Worm (Caenorhabditis elegans) whole organism, L2 larva: ENCODE data around the gene T09F5.10.

Experiments
- C34F6.9 ChIP-seq: fragments of 150-350 bp; optimal IDR thresholded peaks from 2 replicates; lab custom pipeline; 2014; ENCODE audit warnings: missing biosample characterization, missing genetic modification characterization
- F13H6.1 ChIP-seq: sonication (generic microtip); optimal IDR thresholded peaks from 2 replicates; lab custom pipeline; 2016; ENCODE audit warnings: missing genetic modification characterization, missing compliant biosample characterization
- Y55F3AM.14 ChIP-seq: fragments of 200-800 bp; sonication (Bioruptor generic); optimal IDR thresholded peaks from 2 replicates; lab custom pipeline; 2018; ENCODE audit warnings: mild to moderate bottlenecking, missing genetic modification characterization, missing compliant biosample characterization
- ZK546.5 ChIP-seq: sonication (generic microtip); optimal IDR thresholded peaks from 2 replicates; lab custom pipeline; 2017; ENCODE audit warnings: missing biosample characterization, missing genetic modification characterization
- aly-2 ChIP-seq: fragments of 150-350 bp; optimal IDR thresholded peaks from 2 replicates; lab custom pipeline; 2014; ENCODE audit warnings: missing biosample characterization, missing genetic modification characterization
- ama-1 ChIP-seq: fragments of 150-350 bp; optimal IDR thresholded peaks from 2 replicates; lab custom pipeline; 2018; ENCODE audit warnings: inconsistent platforms
- blmp-1 ChIP-seq: sonication (generic microtip); optimal IDR thresholded peaks from 2 replicates; lab custom pipeline; 2017; ENCODE audit warnings: missing genetic modification characterization, mild to moderate bottlenecking, missing compliant biosample characterization, antibody characterized with exemption, moderate library complexity; ENCODE audit not compliant: insufficient read depth
- ceh-82 ChIP-seq: fragments of 150-350 bp; optimal IDR thresholded peaks from 2 replicates; lab custom pipeline; 2014; ENCODE audit warnings: missing biosample characterization, missing genetic modification characterization
- crh-2 ChIP-seq: sonication (generic microtip); optimal IDR thresholded peaks from 2 replicates; lab custom pipeline; 2017; ENCODE audit warnings: missing biosample characterization, missing genetic modification characterization
- dmd-4 ChIP-seq: sonication (generic microtip); optimal IDR thresholded peaks from 2 replicates; lab custom pipeline; 2017; ENCODE audit warnings: missing biosample characterization, missing genetic modification characterization
- egl-27 ChIP-seq: sonication (generic microtip); optimal IDR thresholded peaks from 3 replicates; lab custom pipeline; 2017; ENCODE audit warnings: missing biosample characterization, missing genetic modification reagents, missing genetic modification characterization
- elt-1 ChIP-seq: fragments of 150-350 bp; optimal IDR thresholded peaks from 2 replicates; lab custom pipeline; 2014; ENCODE audit warnings: missing biosample characterization, missing genetic modification characterization
- elt-3 ChIP-seq: sonication (generic microtip); optimal IDR thresholded peaks from 2 replicates; lab custom pipeline; 2017; ENCODE audit warnings: missing biosample characterization, missing genetic modification characterization
- fos-1 ChIP-seq: fragments of 150-350 bp; optimal IDR thresholded peaks from 2 replicates; lab custom pipeline; 2014; ENCODE audit warnings: missing biosample characterization, missing genetic modification characterization
- gmeb-1 ChIP-seq: fragments of 150-350 bp; optimal IDR thresholded peaks from 2 replicates; lab custom pipeline; 2014; ENCODE audit warnings: missing biosample characterization, missing genetic modification characterization
- lin-11 ChIP-seq: fragments of 150-350 bp; sonication (generic microtip); optimal IDR thresholded peaks from 2 replicates; lab custom pipeline; 2014; ENCODE audit warnings: missing biosample characterization, missing genetic modification characterization, inconsistent platforms, mixed read lengths
- lin-13 ChIP-seq: fragments of 150-350 bp; optimal IDR thresholded peaks from 2 replicates; lab custom pipeline; 2014; ENCODE audit warnings: missing biosample characterization, missing genetic modification reagents, missing genetic modification characterization
- lin-39 ChIP-seq: fragments of 150-350 bp; optimal IDR thresholded peaks from 2 replicates; lab custom pipeline; 2014; ENCODE audit warnings: missing biosample characterization, missing genetic modification reagents, missing genetic modification characterization
- mab-5 ChIP-seq: fragments of 150-350 bp; optimal IDR thresholded peaks from 2 replicates; lab custom pipeline; 2014; ENCODE audit warnings: missing biosample characterization, missing genetic modification characterization
- mbf-1 ChIP-seq: sonication (generic microtip); optimal IDR thresholded peaks from 2 replicates; lab custom pipeline; 2017; ENCODE audit warnings: missing biosample characterization, missing genetic modification characterization
- nhr-10 ChIP-seq: sonication (generic microtip); optimal IDR thresholded peaks from 2 replicates; lab custom pipeline; 2017; ENCODE audit warnings: missing biosample characterization, missing genetic modification characterization
- nhr-11 ChIP-seq: fragments of 150-350 bp; optimal IDR thresholded peaks from 2 replicates; lab custom pipeline; 2014; ENCODE audit warnings: missing biosample characterization, missing genetic modification characterization
- nhr-12 ChIP-seq: fragments of 150-350 bp; optimal IDR thresholded peaks from 2 replicates; lab custom pipeline; 2014; ENCODE audit warnings: missing biosample characterization, missing genetic modification characterization
- nhr-129 ChIP-seq: fragments of 150-350 bp; optimal IDR thresholded peaks from 2 replicates; lab custom pipeline; 2014; ENCODE audit warnings: missing biosample characterization, missing genetic modification characterization
- nhr-21 ChIP-seq: fragments of 150-350 bp; optimal IDR thresholded peaks from 2 replicates; lab custom pipeline; 2014; ENCODE audit warnings: missing biosample characterization, missing genetic modification characterization
- nhr-23 ChIP-seq: fragments of 150-350 bp; optimal IDR thresholded peaks from 2 replicates; lab custom pipeline; 2014; ENCODE audit warnings: missing biosample characterization, missing genetic modification reagents, missing genetic modification characterization
- nhr-237 ChIP-seq: fragments of 150-350 bp; optimal IDR thresholded peaks from 2 replicates; lab custom pipeline; 2014; ENCODE audit warnings: missing biosample characterization, missing genetic modification characterization
- nhr-25 ChIP-seq: fragments of 150-350 bp; sonication (generic microtip); optimal IDR thresholded peaks from 3 replicates; lab custom pipeline; 2014; ENCODE audit warnings: missing biosample characterization, missing genetic modification characterization
- nhr-6 ChIP-seq: fragments of 150-350 bp; optimal IDR thresholded peaks from 2 replicates; lab custom pipeline; 2014; ENCODE audit warnings: missing biosample characterization, missing genetic modification characterization
- nhr-77 ChIP-seq: fragments of 150-350 bp; optimal IDR thresholded peaks from 2 replicates; lab custom pipeline; 2014; ENCODE audit warnings: missing biosample characterization, missing genetic modification characterization
- peb-1 ChIP-seq: fragments of 150-350 bp; optimal IDR thresholded peaks from 2 replicates; lab custom pipeline; 2014; ENCODE audit warnings: missing biosample characterization, missing genetic modification characterization
- sem-4 ChIP-seq: fragments of 150-350 bp; optimal IDR thresholded peaks from 2 replicates; lab custom pipeline; 2014; ENCODE audit warnings: missing biosample characterization, missing genetic modification reagents, missing genetic modification characterization
- skn-1 ChIP-seq: sonication (generic microtip); optimal IDR thresholded peaks from 2 replicates; lab custom pipeline; 2017; ENCODE audit warnings: missing biosample characterization, missing genetic modification characterization
- sma-3 ChIP-seq: sonication (generic microtip); optimal IDR thresholded peaks from 2 replicates; lab custom pipeline; 2016; ENCODE audit warnings: missing genetic modification reagents, missing genetic modification characterization, missing compliant biosample characterization
- sma-9 ChIP-seq, 2 experiments: fragments of 150-350 bp in 1 of 2; sonication (generic microtip) in 1 of 2; optimal IDR thresholded peaks; 2 replicates each; lab custom pipeline; 2014 to 2016; ENCODE audit warnings: missing genetic modification characterization in 2 of 2, mild to moderate bottlenecking in 1 of 2, missing biosample characterization in 1 of 2, missing compliant biosample characterization in 1 of 2, missing genetic modification reagents in 1 of 2, moderate library complexity in 1 of 2
- snpc-4 ChIP-seq: fragments of 150-350 bp; optimal IDR thresholded peaks from 2 replicates; lab custom pipeline; 2014; ENCODE audit warnings: missing biosample characterization, missing genetic modification characterization
- unc-39 ChIP-seq: fragments of 150-350 bp; optimal IDR thresholded peaks from 2 replicates; lab custom pipeline; 2014; ENCODE audit warnings: missing biosample characterization, missing genetic modification characterization
- unc-62 ChIP-seq: fragments of 150-350 bp; optimal IDR thresholded peaks from 2 replicates; lab custom pipeline; 2014; ENCODE audit warnings: missing biosample characterization, missing genetic modification reagents, missing genetic modification characterization
- zag-1 ChIP-seq: fragments of 150-350 bp; optimal IDR thresholded peaks from 2 replicates; lab custom pipeline; 2014; ENCODE audit warnings: missing biosample characterization, missing genetic modification characterization
- ztf-1 ChIP-seq: fragments of 200-800 bp; sonication (Bioruptor generic); conservative IDR thresholded peaks from 2 replicates; pipeline ENCODE4 v1.3.6; 2022; ENCODE audit warnings: missing genetic modification characterization, missing compliant biosample characterization
- ztf-11 ChIP-seq: sonication (generic microtip); optimal IDR thresholded peaks from 2 replicates; lab custom pipeline; 2017; ENCODE audit warnings: missing biosample characterization, missing genetic modification characterization
- ztf-4 ChIP-seq: fragments of 150-350 bp; optimal IDR thresholded peaks from 2 replicates; lab custom pipeline; 2014; ENCODE audit warnings: missing biosample characterization, missing genetic modification characterization

T09F5.10 gene

ce11 chrV:15136772-15137171 lies 43.1 kb upstream of the T09F5.10 start, which contains the start of gene aipl-1 (continued):
- TF ChIP-seq nhr-25 (tag; lab: Kevin White, UChicago) (no peak), ZK546.5 (tag; lab: Kevin White, UChicago) (no peak), ztf-1 (GFP tag; lab: Robert Waterston, UW) (no peak), nhr-6 (tag; lab: Kevin White, UChicago) (no peak), dmd-4 (tag; lab: Kevin White, UChicago) (no peak), elt-1 (tag; lab: Kevin White, UChicago) (no peak), elt-3 (tag; lab: Kevin White, UChicago) (no peak), nhr-237 (tag; lab: Kevin White, UChicago) (no peak), aly-2 (tag; lab: Kevin White, UChicago) (no peak), C34F6.9 (tag; lab: Kevin White, UChicago) (peak; percentile 90), ceh-82 (tag; lab: Kevin White, UChicago) (peak; percentile 52), sma-3 (peak; percentile 63), mbf-1 (tag; lab: Kevin White, UChicago) (no peak), crh-2 (tag; lab: Kevin White, UChicago) (peak; percentile 79)

- TF ChIP-seq nhr-23 (tag; lab: Kevin White, UChicago) (no peak), nhr-237 (tag; lab: Kevin White, UChicago) (no peak), zag-1 (tag; lab: Kevin White, UChicago) (no peak), unc-62 (GFP tag; lab: Kevin White, UChicago) (no peak), egl-27 (tag; lab: Kevin White, UChicago) (no peak), fos-1 (tag; lab: Kevin White, UChicago) (peak; percentile 42), ceh-82 (tag; lab: Kevin White, UChicago) (no peak), lin-11 (no peak)
These were observed 40.0 kb upstream of the T09F5.10 start for ce11 chrV:15139811-15140210.

- TF ChIP-seq nhr-6 (tag; lab: Kevin White, UChicago) = no peak
- no peak for TF ChIP-seq sem-4 (tag; lab: Kevin White, UChicago)
- TF ChIP-seq elt-3 (tag; lab: Kevin White, UChicago) = no peak
- TF ChIP-seq nhr-129 (tag; lab: Kevin White, UChicago) = no peak
- no peak for TF ChIP-seq nhr-23 (tag; lab: Kevin White, UChicago)
- TF ChIP-seq snpc-4 = no peak
- no peak for TF ChIP-seq zag-1 (tag; lab: Kevin White, UChicago)
- no peak for TF ChIP-seq Y55F3AM.14 (GFP tag; lab: Kevin White, UChicago)
- no peak for TF ChIP-seq mbf-1 (tag; lab: Kevin White, UChicago)
- no peak for TF ChIP-seq aly-2 (tag; lab: Kevin White, UChicago)
- no peak for TF ChIP-seq nhr-10
These were observed 39.6 kb upstream of the T09F5.10 start, which contains the start of gene K08F9.3 for ce11 chrV:15140247-15140646. Gene K08F9.3 (plus strand): TSS chrV:15140547.

- TF ChIP-seq unc-62 (GFP tag; lab: Kevin White, UChicago) (no peak), peb-1 (tag; lab: Kevin White, UChicago) (no peak), sem-4 (tag; lab: Kevin White, UChicago) (no peak), nhr-77 (no peak), F13H6.1 (tag; lab: Kevin White, UChicago) (no peak), nhr-12 (tag; lab: Kevin White, UChicago) (no peak), ceh-82 (tag; lab: Kevin White, UChicago) (no peak), lin-13 (GFP tag; lab: Kevin White, UChicago) (no peak), nhr-6 (tag; lab: Kevin White, UChicago) (no peak), ztf-11 (tag; lab: Kevin White, UChicago) (no peak), blmp-1 (no peak), snpc-4 (no peak), nhr-23 (tag; lab: Kevin White, UChicago) (no peak)
These were observed 36.6 kb upstream of the T09F5.10 start, which contains the start of gene K08F9.1 for ce11 chrV:15143285-15143684. Gene K08F9.1 (minus strand): TSS chrV:15143385.

- TF ChIP-seq dmd-4 (tag; lab: Kevin White, UChicago) (no peak), ztf-4 (tag; lab: Kevin White, UChicago) (no peak), zag-1 (tag; lab: Kevin White, UChicago) (no peak), ZK546.5 (tag; lab: Kevin White, UChicago) (no peak), sma-9 (GFP tag; optimal IDR thresholded peaks at IDR 0.05; lab: Kevin White, UChicago) (peak; percentile 46), sma-9 (tag; optimal IDR thresholded peaks at IDR 0.05; lab: Kevin White, UChicago) (no peak), ama-1 (no peak), gmeb-1 (tag; lab: Kevin White, UChicago) (peak; percentile 72), mab-5 (tag; lab: Kevin White, UChicago) (no peak), ztf-11 (tag; lab: Kevin White, UChicago) (no peak), elt-1 (tag; lab: Kevin White, UChicago) (no peak), elt-3 (tag; lab: Kevin White, UChicago) (no peak), nhr-77 (no peak), lin-11 (no peak), unc-62 (GFP tag; lab: Kevin White, UChicago) (no peak), C34F6.9 (tag; lab: Kevin White, UChicago) (peak; percentile 78), peb-1 (tag; lab: Kevin White, UChicago) (no peak), F13H6.1 (tag; lab: Kevin White, UChicago) (no peak), nhr-12 (tag; lab: Kevin White, UChicago) (no peak), nhr-21 (tag; lab: Kevin White, UChicago) (peak; percentile 26), mbf-1 (tag; lab: Kevin White, UChicago) (no peak), nhr-11 (tag; lab: Kevin White, UChicago) (no peak), nhr-129 (tag; lab: Kevin White, UChicago) (peak; percentile 48), skn-1 (tag; lab: Kevin White, UChicago) (no peak), Y55F3AM.14 (GFP tag; lab: Kevin White, UChicago) (no peak), unc-39 (no peak), lin-39 (tag; lab: Kevin White, UChicago) (no peak)
These were observed 36.1 kb upstream of the T09F5.10 start, which contains the start of gene K08F9.4 for ce11 chrV:15143798-15144197. Gene K08F9.4 (plus strand): TSS chrV:15144019.
